Worm (Caenorhabditis elegans) whole organism, late embryonic: ENCODE results near the gene apd-3.

Source experiments
- ceh-30 ChIP-seq: fragments of 150-350 bp; optimal IDR thresholded peaks from 2 replicates; lab custom pipeline; 2014; ENCODE audit warnings: missing biosample characterization, missing genetic modification characterization
- fkh-10 ChIP-seq: fragments of 150-350 bp; optimal IDR thresholded peaks from 2 replicates; lab custom pipeline; 2014; ENCODE audit warnings: missing biosample characterization, missing genetic modification reagents, missing genetic modification characterization
- rnt-1 ChIP-seq: sonication (generic microtip); optimal IDR thresholded peaks from 2 replicates; lab custom pipeline; 2016; ENCODE audit warnings: missing genetic modification characterization, missing compliant biosample characterization
- unc-42 ChIP-seq: sonication (generic microtip); optimal IDR thresholded peaks from 2 replicates; lab custom pipeline; 2016; ENCODE audit warnings: missing genotype, missing genetic modification characterization, missing compliant biosample characterization

ce11 chrII:3578121-3578520, 31.9 kb upstream of the apd-3 start, which contains the start of gene clec-133:
- TF ChIP-seq fkh-10 (GFP tag; lab: Kevin White, UChicago): no peak
- TF ChIP-seq unc-42: no peak
- TF ChIP-seq rnt-1: no peak
- no peak for TF ChIP-seq ceh-30 (tag; lab: Kevin White, UChicago)
